Fruit fly (Drosophila melanogaster): ENCODE results near the gene CG13386.

- TF ChIP-seq psq (optimal IDR thresholded peaks at IDR 0.05) (no peak), ttk (optimal IDR thresholded peaks at IDR 0.05) (no peak), Myc (optimal IDR thresholded peaks at IDR 0.05) (no peak)
Observed at dm6 chr2L:8350560-8351171, 48.2 kb upstream of the CG13386 start.

All from Kc167 (cell line).